Fruit fly (Drosophila melanogaster) whole organism, pupa: Measurements from ENCODE around the gene CG13085.

ENCODE experiments used
- CG17806 ChIP-seq: fragments of 200-800 bp; sonication (Bioruptor generic); optimal IDR thresholded peaks from 2 replicates; lab custom pipeline; 2018; ENCODE audit warnings: missing biosample characterization, mild to moderate bottlenecking, missing genetic modification characterization, moderate library complexity
- CG32121 ChIP-seq: fragments of 200-800 bp; sonication (Bioruptor generic); IDR thresholded peaks from 2 replicates; pipeline ENCODE4 v1.3.6; 2022; ENCODE audit warnings: missing biosample characterization, missing genetic modification characterization
- CG4496 ChIP-seq: fragments of 200-800 bp; sonication (Bioruptor generic); IDR thresholded peaks from 3 replicates; pipeline ENCODE4 v1.3.6; 2022; ENCODE audit warnings: missing biosample characterization, missing genetic modification characterization
- CG8301 ChIP-seq: fragments of 200-800 bp; sonication (Bioruptor generic); optimal IDR thresholded peaks from 2 replicates; lab custom pipeline; 2018; ENCODE audit warnings: missing biosample characterization, mild to moderate bottlenecking, missing genetic modification characterization
- EcR ChIP-seq: fragments of 200-800 bp; sonication (Bioruptor generic); optimal IDR thresholded peaks from 3 replicates; lab custom pipeline; 2019; ENCODE audit warnings: missing biosample characterization, missing genetic modification characterization, mild to moderate bottlenecking, moderate library complexity, missing genetic modification reagents
- Pif1A ChIP-seq: fragments of 200-800 bp; sonication (Bioruptor generic); optimal IDR thresholded peaks from 3 replicates; lab custom pipeline; 2016; ENCODE audit warnings: missing biosample characterization, missing genetic modification characterization
- Snoo ChIP-seq: fragments of 200-800 bp; sonication (Bioruptor generic); optimal IDR thresholded peaks from 3 replicates; lab custom pipeline; 2017; ENCODE audit warnings: missing biosample characterization, mild to moderate bottlenecking, missing genetic modification characterization, inconsistent platforms
- fd96Ca ChIP-seq: fragments of 200-800 bp; sonication (Bioruptor generic); IDR thresholded peaks from 3 replicates; pipeline ENCODE4 v1.3.6; 2022; ENCODE audit warnings: missing biosample characterization, missing genetic modification characterization

- no peak for TF ChIP-seq CG17806 (tag; lab: Kevin White, UChicago)
- TF ChIP-seq CG32121 (GFP tag; lab: Robert Waterston, UW), result no peak
- no peak for TF ChIP-seq CG4496 (GFP tag; lab: Robert Waterston, UW)
- no peak for TF ChIP-seq EcR
- TF ChIP-seq Snoo, result no peak
- TF ChIP-seq fd96Ca (GFP tag; lab: Robert Waterston, UW), result no peak
- TF ChIP-seq Pif1A (GFP tag; lab: Kevin White, UChicago), result no peak
- no peak for TF ChIP-seq CG8301 (tag; lab: Kevin White, UChicago)
Measured at dm6 chr2L:19473397-19474009, 49.7 kb downstream of the CG13085 start.
